Fruit fly (Drosophila melanogaster) whole organism, embryonic: ENCODE measurements around the gene CG10286.

Experiments used
- Bgb ChIP-seq: fragments of 200-800 bp; sonication (Bioruptor generic); IDR thresholded peaks from 2 replicates; pipeline ENCODE4 v1.3.6; 2022; ENCODE audit warnings: missing biosample characterization, missing genetic modification characterization; ENCODE audit not compliant: partially characterized antibody
- Bteb2 ChIP-seq: fragments of 200-800 bp; sonication (Bioruptor generic); optimal IDR thresholded peaks from 2 replicates; lab custom pipeline; 2016; ENCODE audit warnings: missing biosample characterization, missing genetic modification characterization
- C15 ChIP-seq: fragments of 200-800 bp; sonication (Bioruptor generic); IDR thresholded peaks from 3 replicates; pipeline ENCODE4 v1.3.6; 2022; ENCODE audit warnings: missing biosample characterization, missing genetic modification characterization
- CG10267 ChIP-seq: fragments of 200-800 bp; sonication (Bioruptor generic); optimal IDR thresholded peaks from 2 replicates; lab custom pipeline; 2018; ENCODE audit warnings: missing biosample characterization, mild to moderate bottlenecking, missing genetic modification characterization, moderate library complexity
- CG12659 ChIP-seq: fragments of 200-800 bp; sonication (Bioruptor generic); optimal IDR thresholded peaks from 3 replicates; lab custom pipeline; 2017; ENCODE audit warnings: mild to moderate bottlenecking, missing biosample characterization, missing genetic modification reagents, missing genetic modification characterization
- CG14667 ChIP-seq: fragments of 200-800 bp; sonication (Bioruptor generic); IDR thresholded peaks from 2 replicates; pipeline ENCODE4 v1.3.6; 2022; ENCODE audit warnings: missing biosample characterization, missing genetic modification characterization
- CG15696 ChIP-seq: fragments of 200-800 bp; sonication (Bioruptor generic); optimal IDR thresholded peaks from 2 replicates; lab custom pipeline; 2019; ENCODE audit warnings: missing biosample characterization, mild to moderate bottlenecking, missing genetic modification characterization, moderate library complexity
- CG17385 ChIP-seq: fragments of 200-800 bp; sonication (Bioruptor generic); optimal IDR thresholded peaks from 3 replicates; lab custom pipeline; 2018; ENCODE audit warnings: missing biosample characterization, mild to moderate bottlenecking, missing genetic modification characterization
- CG18619 ChIP-seq: fragments of 200-800 bp; sonication (Bioruptor generic); optimal IDR thresholded peaks from 3 replicates; lab custom pipeline; 2017; ENCODE audit warnings: missing biosample characterization, mild to moderate bottlenecking, missing genetic modification characterization
- CG34224 ChIP-seq: fragments of 200-800 bp; sonication (Bioruptor generic); IDR thresholded peaks from 3 replicates; pipeline ENCODE4 v1.3.6; 2022; ENCODE audit warnings: missing biosample characterization, missing genetic modification characterization; ENCODE audit not compliant: partially characterized antibody
- CG4404 ChIP-seq: fragments of 200-800 bp; sonication (Bioruptor generic); IDR thresholded peaks from 2 replicates; pipeline ENCODE4 v1.3.6; 2022; ENCODE audit warnings: missing biosample characterization, missing genetic modification characterization
- CG6689 ChIP-seq: fragments of 200-800 bp; sonication (Bioruptor generic); IDR thresholded peaks from 2 replicates; pipeline ENCODE4 v1.3.6; 2022; ENCODE audit warnings: missing biosample characterization, missing genetic modification characterization
- CG7963 ChIP-seq: fragments of 200-800 bp; sonication (Bioruptor generic); IDR thresholded peaks from 3 replicates; pipeline ENCODE4 v1.3.6; 2022; ENCODE audit warnings: missing biosample characterization, missing genetic modification characterization; ENCODE audit not compliant: partially characterized antibody
- CG8359 ChIP-seq: fragments of 200-800 bp; sonication (Bioruptor generic); optimal IDR thresholded peaks from 2 replicates; lab custom pipeline; 2017; ENCODE audit warnings: missing biosample characterization, mild to moderate bottlenecking, missing genetic modification characterization, borderline replicate concordance
- CG9215 ChIP-seq: fragments of 200-800 bp; sonication (Bioruptor generic); IDR thresholded peaks from 2 replicates; pipeline ENCODE4 v1.3.6; 2022; ENCODE audit warnings: missing biosample characterization, missing genetic modification characterization
- CG9797 ChIP-seq: fragments of 200-800 bp; sonication (Bioruptor generic); optimal IDR thresholded peaks from 3 replicates; lab custom pipeline; 2018; ENCODE audit warnings: missing biosample characterization, mild to moderate bottlenecking, missing genetic modification characterization
- CG9932 ChIP-seq: fragments of 200-800 bp; sonication (Bioruptor generic); IDR thresholded peaks from 2 replicates; pipeline ENCODE4 v1.3.6; 2022; ENCODE audit warnings: missing biosample characterization, missing genetic modification characterization
- CoRest ChIP-seq: fragments of 200-800 bp; sonication (Bioruptor generic); optimal IDR thresholded peaks from 3 replicates; lab custom pipeline; 2018; ENCODE audit warnings: missing biosample characterization, mild to moderate bottlenecking, missing genetic modification characterization, moderate library complexity
- D19B ChIP-seq: fragments of 200-800 bp; sonication (Bioruptor generic); optimal IDR thresholded peaks from 2 replicates; lab custom pipeline; 2017; ENCODE audit warnings: missing biosample characterization, mild to moderate bottlenecking, missing genetic modification characterization
- Deaf1 ChIP-seq: fragments of 200-800 bp; optimal IDR thresholded peaks from 3 replicates; lab custom pipeline; 2019; ENCODE audit warnings: missing biosample characterization, mild to moderate bottlenecking, missing genetic modification characterization, moderate library complexity
- Eip74EF ChIP-seq, 2 experiments: fragments of 200-800 bp in 1 of 2; fragments of >200 bp in 1 of 2; sonication (Bioruptor generic) in 1 of 2; optimal IDR thresholded peaks; 2 replicates each; lab custom pipeline; 2017 to 2019; ENCODE audit warnings: missing biosample characterization in 2 of 2, missing genetic modification characterization in 2 of 2, mild to moderate bottlenecking in 1 of 2, moderate library complexity in 1 of 2
- Elba2 ChIP-seq: fragments of 200-800 bp; sonication (Bioruptor generic); optimal IDR thresholded peaks from 3 replicates; lab custom pipeline; 2016; ENCODE audit warnings: missing biosample characterization, missing genetic modification characterization
- Ets65A ChIP-seq: fragments of 200-800 bp; sonication (Bioruptor generic); peaks from one replicate; lab custom pipeline; 2016; ENCODE audit warnings: missing biosample characterization, missing genetic modification characterization
- Fer1 ChIP-seq: fragments of 200-800 bp; sonication (Bioruptor generic); optimal IDR thresholded peaks from 2 replicates; lab custom pipeline; 2017; ENCODE audit warnings: missing biosample characterization, mild to moderate bottlenecking, missing genetic modification characterization
- GATAe ChIP-seq: fragments of 200-800 bp; sonication (Bioruptor generic); conservative IDR thresholded peaks from 2 replicates; pipeline ENCODE4 v1.3.6; 2022; ENCODE audit warnings: missing biosample characterization, missing genetic modification characterization
- Hand ChIP-seq: fragments of 200-800 bp; sonication (Bioruptor generic); optimal IDR thresholded peaks from 2 replicates; lab custom pipeline; 2017; ENCODE audit warnings: mild to moderate bottlenecking, missing biosample characterization, missing genetic modification reagents, missing genetic modification characterization
- MTF-1 ChIP-seq: fragments of 200-800 bp; sonication (Bioruptor generic); optimal IDR thresholded peaks from 2 replicates; lab custom pipeline; 2018; ENCODE audit warnings: missing biosample characterization, mild to moderate bottlenecking, missing genetic modification characterization, borderline replicate concordance
- NFAT ChIP-seq: fragments of 200-800 bp; sonication (Bioruptor generic); IDR thresholded peaks from 2 replicates; pipeline ENCODE4 v1.3.6; 2022; ENCODE audit warnings: missing biosample characterization, missing genetic modification characterization
- Nf-YB ChIP-seq: fragments of 200-800 bp; sonication (Bioruptor generic); optimal IDR thresholded peaks from 3 replicates; lab custom pipeline; 2019; ENCODE audit warnings: missing biosample characterization, mild to moderate bottlenecking, missing genetic modification characterization, moderate library complexity
- Optix ChIP-seq: fragments of 200-800 bp; sonication (Bioruptor generic); IDR thresholded peaks from 3 replicates; pipeline ENCODE4 v1.3.6; 2022; ENCODE audit warnings: missing biosample characterization, missing genetic modification characterization
- Rx ChIP-seq: fragments of 200-800 bp; sonication (Bioruptor generic); IDR thresholded peaks from 2 replicates; pipeline ENCODE4 v1.3.6; 2022; ENCODE audit warnings: missing biosample characterization, missing genetic modification characterization
- Sox102F ChIP-seq: fragments of 200-800 bp; sonication (Bioruptor generic); optimal IDR thresholded peaks from 2 replicates; lab custom pipeline; 2018; ENCODE audit warnings: missing biosample characterization, mild to moderate bottlenecking, missing genetic modification characterization, moderate library complexity
- abd-A ChIP-seq: fragments of 200-800 bp; sonication (Bioruptor generic); optimal IDR thresholded peaks from 3 replicates; lab custom pipeline; 2019; ENCODE audit warnings: missing biosample characterization, mild to moderate bottlenecking, missing genetic modification characterization, moderate library complexity
- bigmax ChIP-seq: fragments of 200-800 bp; sonication (Bioruptor generic); optimal IDR thresholded peaks from 2 replicates; lab custom pipeline; 2018; ENCODE audit warnings: missing biosample characterization, mild to moderate bottlenecking, missing genetic modification characterization
- cad ChIP-seq: fragments of >200 bp; optimal IDR thresholded peaks from 2 replicates; lab custom pipeline; 2017; ENCODE audit warnings: missing biosample characterization, missing genetic modification characterization
- chinmo ChIP-seq: fragments of 200-800 bp; sonication (Bioruptor generic); IDR thresholded peaks from 4 replicates; pipeline ENCODE4 v1.3.6; 2022; ENCODE audit warnings: missing biosample characterization, missing genetic modification characterization; ENCODE audit not compliant: partially characterized antibody
- croc ChIP-seq: fragments of 200-800 bp; sonication (Bioruptor generic); conservative IDR thresholded peaks from 3 replicates; pipeline ENCODE4 v1.3.6; 2022; ENCODE audit warnings: missing biosample characterization, missing genetic modification characterization
- crol ChIP-seq: fragments of 200-800 bp; sonication (Bioruptor generic); IDR thresholded peaks from 2 replicates; pipeline ENCODE4 v1.3.6; 2022; ENCODE audit warnings: missing biosample characterization, missing genetic modification characterization
- esg ChIP-seq: fragments of 200-800 bp; sonication (Bioruptor generic); conservative IDR thresholded peaks from 2 replicates; pipeline ENCODE4 v1.3.6; 2022; ENCODE audit warnings: missing biosample characterization, missing genetic modification characterization
- fd64A ChIP-seq: fragments of 200-800 bp; sonication (Bioruptor generic); optimal IDR thresholded peaks from 3 replicates; lab custom pipeline; 2018; ENCODE audit warnings: missing biosample characterization, mild to moderate bottlenecking, missing genetic modification characterization
- fru ChIP-seq: fragments of >200 bp; optimal IDR thresholded peaks from 2 replicates; lab custom pipeline; 2017
- gsb-n ChIP-seq: fragments of 200-800 bp; sonication (Bioruptor generic); optimal IDR thresholded peaks from 3 replicates; lab custom pipeline; 2018; ENCODE audit warnings: missing biosample characterization, mild to moderate bottlenecking, missing genetic modification characterization
- odd ChIP-seq: fragments of 200-800 bp; sonication (Bioruptor generic); optimal IDR thresholded peaks from 2 replicates; lab custom pipeline; 2017; ENCODE audit warnings: missing biosample characterization, mild to moderate bottlenecking, missing genetic modification characterization
- repo ChIP-seq: fragments of 200-800 bp; sonication (Bioruptor generic); optimal IDR thresholded peaks from 2 replicates; lab custom pipeline; 2016; ENCODE audit warnings: missing biosample characterization, missing genetic modification characterization
- slp2 ChIP-seq: fragments of 200-800 bp; sonication (Bioruptor generic); optimal IDR thresholded peaks from 2 replicates; lab custom pipeline; 2016; ENCODE audit warnings: missing biosample characterization, missing genetic modification characterization
- sqz ChIP-seq: fragments of 200-800 bp; sonication (Bioruptor generic); optimal IDR thresholded peaks from 3 replicates; lab custom pipeline; 2018; ENCODE audit warnings: missing biosample characterization, mild to moderate bottlenecking, missing genetic modification characterization
- sr ChIP-seq: fragments of 200-800 bp; sonication (Bioruptor generic); IDR thresholded peaks from 3 replicates; pipeline ENCODE4 v1.3.6; 2022; ENCODE audit warnings: missing biosample characterization, missing genetic modification characterization
- unpg ChIP-seq: fragments of 200-800 bp; sonication (Bioruptor generic); optimal IDR thresholded peaks from 3 replicates; lab custom pipeline; 2018; ENCODE audit warnings: missing biosample characterization, mild to moderate bottlenecking, missing genetic modification characterization, moderate library complexity
- zen2 ChIP-seq: fragments of 200-800 bp; sonication (Bioruptor generic); IDR thresholded peaks from 3 replicates; pipeline ENCODE4 v1.3.6; 2022; ENCODE audit warnings: missing biosample characterization, missing genetic modification characterization; ENCODE audit not compliant: partially characterized antibody

CG10286 gene

dm6 chr3R:6414439-6415344 is 45.9 kb downstream of the CG10286 start (continued):
- TF ChIP-seq CoRest (tag; lab: Kevin White, UChicago), result peak; percentile 47
- TF ChIP-seq Eip74EF (GFP tag; optimal IDR thresholded peaks at IDR 0.05; lab: Kevin White, UChicago), result no peak
- TF ChIP-seq bigmax (GFP tag; lab: Kevin White, UChicago), result no peak
- TF ChIP-seq GATAe (GFP tag; lab: Robert Waterston, UW), result no peak
- TF ChIP-seq odd (GFP tag; lab: Kevin White, UChicago), result no peak
- no peak for TF ChIP-seq C15 (GFP tag; lab: Robert Waterston, UW)
- TF ChIP-seq chinmo (GFP tag; lab: Robert Waterston, UW), result peak; percentile 89; the same call in 3 of the 4 replicates
- TF ChIP-seq fru, result no peak
- no peak for TF ChIP-seq Nf-YB (GFP tag; lab: Kevin White, UChicago)
- peak; percentile 34; the same call in 1 of the 2 replicates for TF ChIP-seq Bgb (GFP tag; lab: Robert Waterston, UW)
- peak; percentile 56 for TF ChIP-seq unpg (GFP tag; lab: Kevin White, UChicago)
- no peak for TF ChIP-seq slp2 (GFP tag; lab: Kevin White, UChicago)
- no peak for TF ChIP-seq CG7963 (GFP tag; lab: Robert Waterston, UW)
- TF ChIP-seq Rx, result no peak
- TF ChIP-seq abd-A, result peak; percentile 100
- TF ChIP-seq D19B, result no peak
- TF ChIP-seq CG9215 (GFP tag; lab: Robert Waterston, UW), result no peak
- TF ChIP-seq CG14667 (GFP tag; lab: Robert Waterston, UW), result 0 out of 2 replicates have a peak, but pooled peaks have one; percentile 8
- TF ChIP-seq Sox102F (GFP tag; lab: Kevin White, UChicago), result peak; percentile 62
- TF ChIP-seq CG18619 (GFP tag; lab: Kevin White, UChicago), result peak; percentile 18
- no peak for TF ChIP-seq repo (GFP tag; lab: Kevin White, UChicago)
- TF ChIP-seq CG8359 (GFP tag; lab: Kevin White, UChicago), result peak; percentile 1
- peak; percentile 40 for TF ChIP-seq gsb-n (tag; lab: Kevin White, UChicago)
- TF ChIP-seq CG15696 (tag; lab: Kevin White, UChicago), result no peak
- peak; percentile 9 for TF ChIP-seq Fer1 (GFP tag; lab: Kevin White, UChicago)
- no peak for TF ChIP-seq CG9797
- TF ChIP-seq CG10267, result peak; percentile 10
- TF ChIP-seq zen2, result no peak
- no peak for TF ChIP-seq Optix (GFP tag; lab: Robert Waterston, UW)
- peak; percentile 55 for TF ChIP-seq CG17385
- peak; percentile 37 for TF ChIP-seq CG12659
- peak; percentile 98 for TF ChIP-seq crol (GFP tag; lab: Robert Waterston, UW)
- no peak for TF ChIP-seq CG34224 (GFP tag; lab: Robert Waterston, UW)
- peak; percentile 25 for TF ChIP-seq Hand

- TF ChIP-seq Ets65A (GFP tag; lab: Kevin White, UChicago) (peak; percentile 95), CG4404 (GFP tag; lab: Robert Waterston, UW) (no peak), croc (peak; percentile 51; the same call in 2 of the 3 replicates), MTF-1 (GFP tag; lab: Kevin White, UChicago) (peak; percentile 8), NFAT (peak; percentile 63), sqz (GFP tag; lab: Kevin White, UChicago) (no peak), Elba2 (GFP tag; lab: Kevin White, UChicago) (no peak), CG6689 (GFP tag; lab: Robert Waterston, UW) (peak; percentile 77), esg (GFP tag; lab: Robert Waterston, UW) (peak; percentile 76), Bteb2 (GFP tag; lab: Kevin White, UChicago) (peak; percentile 66), cad (no peak), sr (GFP tag; lab: Robert Waterston, UW) (peak; percentile 61; the same call in 2 of the 3 replicates), CG9932 (peak; percentile 73), Deaf1 (tag; lab: Kevin White, UChicago) (peak; percentile 61), fd64A (no peak), C15 (GFP tag; lab: Robert Waterston, UW) (peak; percentile 66; the same call in 1 of the 3 replicates)
Measured at dm6 chr3R:6416242-6416641, 47.5 kb downstream of the CG10286 start.
